Worm (Caenorhabditis elegans) whole organism, early embryonic: ENCODE results near the gene dpl-1.

Source experiments
- B0310.2 ChIP-seq: sonication (generic microtip); optimal IDR thresholded peaks from 2 replicates; lab custom pipeline; 2016; ENCODE audit warnings: mild to moderate bottlenecking, missing genetic modification characterization, missing compliant biosample characterization
- ama-1 ChIP-seq: fragments of 150-350 bp; optimal IDR thresholded peaks from 2 replicates; lab custom pipeline; 2014
- scrt-1 ChIP-seq: fragments of 200-800 bp; sonication (Bioruptor generic); IDR thresholded peaks from 2 replicates; pipeline ENCODE4 v1.3.6; 2022; ENCODE audit warnings: missing genetic modification characterization, missing compliant biosample characterization
- tbx-11 ChIP-seq: fragments of 200-800 bp; sonication (Bioruptor generic); IDR thresholded peaks from 2 replicates; pipeline ENCODE4 v1.3.6; 2022; ENCODE audit warnings: missing genetic modification characterization, missing compliant biosample characterization

DNA sequence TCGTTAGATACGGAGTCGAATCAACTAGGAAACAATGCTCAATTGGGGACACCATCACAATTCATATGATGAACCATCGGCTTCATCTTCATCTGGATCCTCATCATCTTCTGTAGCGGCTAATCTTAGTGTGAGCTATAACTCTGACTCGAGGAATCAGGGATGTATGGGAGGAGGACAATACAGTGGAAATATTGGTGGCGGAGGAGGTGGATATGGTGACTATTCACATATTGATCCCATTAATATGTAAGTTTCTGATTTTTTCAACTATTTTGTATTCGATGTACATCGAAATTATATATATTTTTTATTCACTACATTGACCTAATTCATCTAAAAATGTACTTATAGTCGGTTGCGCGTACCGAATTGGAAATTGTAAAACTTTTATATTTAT, 42.3 kb upstream of the dpl-1 start:
- TF ChIP-seq B0310.2 (no peak), ama-1 (lab: Kevin White, UChicago) (no peak), scrt-1 (GFP tag; lab: Robert Waterston, UW) (no peak), tbx-11 (GFP tag; lab: Robert Waterston, UW) (no peak)
